Worm (Caenorhabditis elegans): ENCODE data around the gene ZC13.1.

DNA sequence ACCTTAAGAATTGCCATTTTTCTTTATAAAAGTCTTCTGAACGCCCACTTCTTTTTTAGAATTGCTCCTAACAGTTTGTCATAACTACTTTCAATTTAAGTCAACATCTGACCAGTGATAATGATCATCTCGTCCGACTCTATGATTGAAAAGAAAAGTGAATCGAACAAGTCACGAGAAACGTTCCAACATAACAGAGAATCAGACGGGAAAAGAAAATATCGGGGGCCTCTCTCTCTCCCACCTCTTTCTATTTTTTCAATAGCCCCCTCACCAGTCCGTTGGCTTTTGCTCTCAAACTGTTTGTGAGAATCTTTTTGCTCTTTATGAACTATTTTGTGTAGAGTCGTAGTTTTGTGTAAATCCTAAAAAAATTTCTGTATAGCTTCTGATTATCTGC lies 50.6 kb downstream of the ZC13.1 start:
- TF ChIP-seq ztf-11 (tag; optimal IDR thresholded peaks at IDR 0.05), result no peak
- no peak for TF ChIP-seq mep-1 (tag; optimal IDR thresholded peaks at IDR 0.05)
- no peak for TF ChIP-seq lir-3 (tag; optimal IDR thresholded peaks at IDR 0.05; ENCODE audit: poor library complexity)
- TF ChIP-seq nhr-237 (tag; optimal IDR thresholded peaks at IDR 0.05), result no peak
- no peak for TF ChIP-seq nhr-77 (tag; optimal IDR thresholded peaks at IDR 0.05)
- no peak for TF ChIP-seq nhr-20 (tag; optimal IDR thresholded peaks at IDR 0.05)

All from whole organism, L1 larva.